Worm (Caenorhabditis elegans): ENCODE measurements around the gene bus-8B.
A peak's percentile ranks its signal among the peaks of the same experiment; 100 is the strongest.

Gene bus-8B

DNA sequence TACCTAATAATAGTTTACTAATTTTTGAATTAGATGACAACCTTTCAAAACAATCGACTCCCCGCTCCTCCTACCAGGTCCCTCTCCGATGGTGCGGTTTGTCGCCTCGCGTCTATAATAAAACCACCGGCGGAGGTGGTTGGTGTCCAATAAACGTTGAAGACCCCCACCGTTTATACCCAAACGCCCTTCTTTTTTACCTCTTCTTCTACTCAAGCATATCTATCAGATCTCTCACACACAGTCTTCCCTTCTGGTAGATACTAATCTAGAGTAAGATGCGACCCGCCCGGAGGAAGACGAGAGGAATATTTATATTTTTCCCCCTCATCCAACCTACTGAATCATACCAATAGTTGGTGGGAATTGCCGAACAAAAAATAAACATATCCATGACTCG, 14.3 kb upstream of the bus-8B start:
- no peak for TF ChIP-seq T22C8.4 (GFP tag; IDR thresholded peaks at IDR 0.05)
- no peak for TF ChIP-seq ztf-29 (GFP tag; IDR thresholded peaks at IDR 0.05)
- TF ChIP-seq med-1 (GFP tag; optimal IDR thresholded peaks at IDR 0.05; ENCODE audit: insufficient read depth): no peak
- no peak for TF ChIP-seq flt-1 (GFP tag; IDR thresholded peaks at IDR 0.05)
- no peak for TF ChIP-seq ref-1 (GFP tag; conservative IDR thresholded peaks at IDR 0.05)
- TF ChIP-seq cog-1 (tag; optimal IDR thresholded peaks at IDR 0.05): no peak
- TF ChIP-seq tab-1 (GFP tag; IDR thresholded peaks at IDR 0.05): no peak
- no peak for TF ChIP-seq klf-2 (GFP tag; conservative IDR thresholded peaks at IDR 0.05)
- TF ChIP-seq ztf-23 (GFP tag; IDR thresholded peaks at IDR 0.05): no peak

DNA sequence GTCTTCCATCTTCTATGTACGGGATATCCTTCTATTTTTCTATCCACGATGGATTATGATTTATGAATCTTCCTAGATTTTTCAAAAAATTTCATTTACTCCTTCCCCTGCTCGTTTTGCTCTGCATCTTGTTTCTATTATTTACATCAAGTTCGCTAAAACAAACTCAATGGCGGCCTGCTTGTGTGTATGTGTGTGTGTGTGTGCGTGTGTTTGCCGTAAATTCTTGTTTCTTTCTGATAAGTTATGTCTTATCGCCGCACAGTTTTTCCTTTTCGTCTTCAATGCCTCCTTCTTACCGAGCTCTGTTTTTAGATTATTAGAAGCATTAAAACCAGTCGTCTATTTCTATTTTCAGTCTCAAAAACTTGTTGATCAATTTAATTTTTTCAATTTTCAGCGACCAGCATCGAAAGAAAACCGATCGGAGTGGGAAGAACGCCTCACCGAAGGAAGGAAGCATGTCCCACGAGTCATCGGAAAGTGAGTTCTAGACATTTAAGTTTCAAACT, 13.8 kb upstream of the bus-8B start, which contains the start of gene dlg-1:
Gene dlg-1, plus strand, starts transcription at position 401 of the 512 bp plus-strand sequence.
- TF ChIP-seq T22C8.4 (GFP tag; IDR thresholded peaks at IDR 0.05) (no peak), ztf-29 (GFP tag; IDR thresholded peaks at IDR 0.05) (no peak), ref-1 (GFP tag; conservative IDR thresholded peaks at IDR 0.05) (no peak), tab-1 (GFP tag; IDR thresholded peaks at IDR 0.05) (no peak), med-1 (GFP tag; optimal IDR thresholded peaks at IDR 0.05; ENCODE audit: insufficient read depth) (no peak), cog-1 (tag; optimal IDR thresholded peaks at IDR 0.05) (no peak), ztf-23 (GFP tag; IDR thresholded peaks at IDR 0.05) (no peak), flt-1 (GFP tag; IDR thresholded peaks at IDR 0.05) (no peak), klf-2 (GFP tag; conservative IDR thresholded peaks at IDR 0.05) (no peak)

DNA sequence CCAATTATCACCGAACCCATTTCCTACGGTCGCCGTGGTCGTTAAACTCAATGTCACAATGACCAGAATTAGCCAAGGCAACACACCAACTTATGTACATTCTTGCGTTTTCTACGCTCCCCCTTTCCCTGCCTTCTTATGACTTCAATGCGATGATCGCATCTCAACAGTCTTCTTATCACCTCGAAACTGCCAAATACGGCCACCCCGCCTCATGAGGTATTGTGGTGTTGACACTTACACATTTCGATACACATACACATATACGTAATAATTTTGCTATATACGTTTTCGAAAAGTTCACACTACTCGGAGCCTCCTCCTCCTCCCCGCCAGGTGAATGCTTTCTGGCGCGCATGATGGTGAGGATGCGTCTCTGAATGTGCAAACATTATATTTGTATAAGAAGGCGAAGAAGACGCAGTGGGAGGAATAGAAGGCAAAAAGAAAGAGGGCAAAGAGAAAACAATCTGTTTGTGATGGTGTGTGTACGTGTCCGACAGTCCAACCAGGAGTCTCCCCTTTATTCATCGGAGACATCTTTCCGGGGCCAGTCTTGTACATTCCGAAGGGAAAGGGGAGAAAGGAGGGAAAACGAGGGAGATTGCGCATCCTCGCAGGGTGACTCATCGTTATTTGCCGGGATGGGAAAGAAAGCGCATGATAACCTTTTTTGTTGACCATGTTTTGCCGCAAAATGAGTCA, 13.1 kb upstream of the bus-8B start:
- TF ChIP-seq ref-1 (GFP tag; conservative IDR thresholded peaks at IDR 0.05): no peak
- no peak for TF ChIP-seq ztf-29 (GFP tag; IDR thresholded peaks at IDR 0.05)
- TF ChIP-seq cog-1 (tag; optimal IDR thresholded peaks at IDR 0.05): peak; percentile 67
- TF ChIP-seq klf-2 (GFP tag; conservative IDR thresholded peaks at IDR 0.05): no peak
- 0 out of 2 replicates have a peak, but pooled peaks have one; percentile 35 for TF ChIP-seq ztf-23 (GFP tag; IDR thresholded peaks at IDR 0.05)
- no peak for TF ChIP-seq flt-1 (GFP tag; IDR thresholded peaks at IDR 0.05)
- no peak for TF ChIP-seq T22C8.4 (GFP tag; IDR thresholded peaks at IDR 0.05)
- no peak for TF ChIP-seq med-1 (GFP tag; optimal IDR thresholded peaks at IDR 0.05; ENCODE audit: insufficient read depth)
- TF ChIP-seq tab-1 (GFP tag; IDR thresholded peaks at IDR 0.05): 0 out of 2 replicates have a peak, but pooled peaks have one; percentile 53

DNA sequence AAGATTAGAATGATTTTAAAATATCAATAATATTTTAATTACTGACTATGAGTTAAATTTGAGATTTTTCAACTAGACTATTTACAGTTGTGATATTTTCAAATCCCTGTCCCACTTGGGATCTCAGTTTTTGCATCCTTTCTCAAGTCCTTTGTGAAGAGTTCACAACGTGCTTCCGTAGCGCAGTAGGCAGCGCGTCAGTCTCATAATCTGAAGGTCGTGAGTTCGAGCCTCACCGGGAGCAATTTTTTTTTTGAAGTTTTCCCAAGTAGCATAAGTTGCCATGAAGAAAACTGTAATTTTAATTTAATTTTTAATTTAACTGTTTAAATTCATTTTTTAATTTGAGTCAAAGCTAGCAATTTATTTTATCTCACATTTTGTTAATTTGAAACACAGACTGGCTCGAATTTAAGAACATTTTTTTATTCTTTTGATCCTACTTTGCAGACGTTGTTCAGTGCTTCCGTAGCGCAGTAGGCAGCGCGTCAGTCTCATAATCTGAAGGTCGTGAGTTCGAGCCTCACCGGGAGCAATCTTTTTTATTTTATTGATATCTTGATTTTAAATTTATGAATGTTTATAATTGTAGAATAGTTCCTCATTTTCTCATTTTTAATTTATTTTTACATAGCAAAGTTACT, 7.7 kb upstream of the bus-8B start:
- TF ChIP-seq T22C8.4 (GFP tag; IDR thresholded peaks at IDR 0.05) (peak; percentile 60; the same call in 1 of the 2 replicates), med-1 (GFP tag; optimal IDR thresholded peaks at IDR 0.05; ENCODE audit: insufficient read depth) (no peak), flt-1 (GFP tag; IDR thresholded peaks at IDR 0.05) (peak; percentile 51), ztf-23 (GFP tag; IDR thresholded peaks at IDR 0.05) (no peak), klf-2 (GFP tag; conservative IDR thresholded peaks at IDR 0.05) (no peak)

DNA sequence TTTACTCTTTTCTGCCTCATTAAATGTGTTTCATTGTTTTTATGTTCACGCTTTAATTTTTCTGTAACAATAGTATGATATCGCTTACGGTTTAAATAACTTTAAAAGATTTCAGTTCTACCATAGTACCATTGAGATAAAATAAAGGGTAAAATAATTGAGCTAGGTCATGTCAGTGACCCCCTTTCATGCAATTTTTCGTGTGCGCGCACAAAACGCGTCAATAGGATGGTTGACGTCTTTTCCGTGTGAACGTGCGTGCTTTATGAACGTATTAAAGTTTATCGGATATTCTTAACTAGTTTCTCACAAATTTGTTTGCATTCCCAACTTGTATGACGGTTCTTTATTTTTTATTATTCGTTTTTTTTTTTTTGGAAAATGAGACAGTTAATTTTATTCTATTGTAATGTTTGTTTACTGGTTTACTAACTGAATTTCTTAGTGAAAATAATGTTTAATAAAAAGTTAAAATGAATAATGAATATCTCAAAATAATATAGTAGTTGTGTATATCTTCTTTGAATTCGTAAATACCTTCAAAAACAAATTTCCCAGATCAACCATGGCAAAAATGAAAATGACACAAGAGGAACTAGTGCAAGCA, 7.1 kb upstream of the bus-8B start, which contains the start of gene C25F6.1:
Gene C25F6.1, plus strand, starts transcription at position 557 of the 607 bp plus-strand sequence.
- TF ChIP-seq ztf-29 (GFP tag; IDR thresholded peaks at IDR 0.05): no peak
- no peak for TF ChIP-seq ztf-23 (GFP tag; IDR thresholded peaks at IDR 0.05)
- TF ChIP-seq cog-1 (tag; optimal IDR thresholded peaks at IDR 0.05): no peak
- TF ChIP-seq T22C8.4 (GFP tag; IDR thresholded peaks at IDR 0.05): no peak
- TF ChIP-seq klf-2 (GFP tag; conservative IDR thresholded peaks at IDR 0.05): no peak
- no peak for TF ChIP-seq ref-1 (GFP tag; conservative IDR thresholded peaks at IDR 0.05)
- no peak for TF ChIP-seq tab-1 (GFP tag; IDR thresholded peaks at IDR 0.05)
- TF ChIP-seq med-1 (GFP tag; optimal IDR thresholded peaks at IDR 0.05; ENCODE audit: insufficient read depth): no peak
- TF ChIP-seq flt-1 (GFP tag; IDR thresholded peaks at IDR 0.05): no peak

DNA sequence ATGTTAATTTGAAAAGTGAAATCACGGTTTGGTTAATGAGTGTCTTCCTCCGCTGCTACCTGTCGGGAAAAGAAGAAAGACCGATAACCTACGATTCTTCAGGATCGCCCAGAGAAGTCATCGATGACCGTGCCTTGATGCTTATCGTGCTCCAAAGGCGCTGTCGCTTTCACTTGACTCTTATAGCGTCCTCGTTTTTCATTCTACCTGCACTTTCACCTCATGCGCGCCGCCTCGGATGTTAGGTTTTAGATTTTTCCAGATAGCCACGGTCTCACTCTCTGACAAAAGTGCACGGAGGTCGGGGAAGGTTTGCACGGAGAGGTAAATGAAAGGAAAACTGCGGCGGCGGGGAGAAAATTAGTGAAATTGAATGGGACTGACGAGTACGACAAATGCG, 4.3 kb upstream of the bus-8B start:
- TF ChIP-seq ztf-29 (GFP tag; IDR thresholded peaks at IDR 0.05) (no peak), ref-1 (GFP tag; conservative IDR thresholded peaks at IDR 0.05) (no peak), klf-2 (GFP tag; conservative IDR thresholded peaks at IDR 0.05) (no peak), cog-1 (tag; optimal IDR thresholded peaks at IDR 0.05) (no peak), med-1 (GFP tag; optimal IDR thresholded peaks at IDR 0.05; ENCODE audit: insufficient read depth) (no peak), ztf-23 (GFP tag; IDR thresholded peaks at IDR 0.05) (no peak), tab-1 (GFP tag; IDR thresholded peaks at IDR 0.05) (no peak), T22C8.4 (GFP tag; IDR thresholded peaks at IDR 0.05) (no peak), flt-1 (GFP tag; IDR thresholded peaks at IDR 0.05) (no peak)

DNA sequence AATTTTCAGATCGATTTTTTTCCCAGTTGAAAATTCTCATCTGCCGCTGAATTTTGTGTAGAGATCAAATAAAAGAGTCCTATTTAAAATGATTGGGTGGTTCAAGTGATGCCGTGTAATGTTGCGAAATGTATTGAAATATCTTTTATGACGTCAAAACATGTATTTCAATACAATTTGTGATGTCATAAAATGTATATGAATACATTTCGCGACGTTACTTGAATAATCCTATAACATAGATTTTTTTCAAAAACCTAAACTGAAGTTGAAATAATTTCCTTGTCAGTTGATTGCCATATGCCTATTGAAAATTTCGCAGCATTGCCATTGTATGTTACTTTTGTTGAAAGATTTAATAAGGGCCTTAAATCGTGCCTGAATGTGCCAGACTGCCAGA, 3.6 kb upstream of the bus-8B start, which contains the start of gene F55D1.1:
Gene F55D1.1, plus strand, starts transcription at position 301 of the 400 bp plus-strand sequence.
- TF ChIP-seq cog-1 (tag; optimal IDR thresholded peaks at IDR 0.05) (no peak), med-1 (GFP tag; optimal IDR thresholded peaks at IDR 0.05; ENCODE audit: insufficient read depth) (no peak), ztf-23 (GFP tag; IDR thresholded peaks at IDR 0.05) (no peak), klf-2 (GFP tag; conservative IDR thresholded peaks at IDR 0.05) (no peak), flt-1 (GFP tag; IDR thresholded peaks at IDR 0.05) (no peak), ref-1 (GFP tag; conservative IDR thresholded peaks at IDR 0.05) (no peak), T22C8.4 (GFP tag; IDR thresholded peaks at IDR 0.05) (no peak), tab-1 (GFP tag; IDR thresholded peaks at IDR 0.05) (no peak), ztf-29 (GFP tag; IDR thresholded peaks at IDR 0.05) (no peak)

DNA sequence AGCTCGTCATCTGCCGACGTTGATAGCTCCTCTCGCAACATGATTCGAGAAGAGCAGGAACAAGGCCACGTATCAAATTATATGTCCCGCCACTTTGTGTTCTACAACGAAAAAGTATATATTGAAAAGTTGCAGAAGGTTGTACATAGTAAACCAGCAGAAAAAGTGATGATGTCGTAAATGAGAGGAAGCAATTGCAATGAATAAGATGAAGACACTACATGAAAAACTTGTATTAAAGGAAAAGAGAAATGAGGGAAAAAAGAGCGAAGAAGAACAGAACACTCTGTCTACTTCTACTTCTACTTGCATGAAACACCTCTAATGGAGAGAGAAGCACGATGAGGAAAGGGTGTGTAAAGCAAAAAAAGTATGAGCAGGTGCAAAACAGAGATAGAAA, 12.0 kb downstream of the bus-8B start, which contains the start of gene T23F2.2:
Gene T23F2.2, minus strand, starts transcription at position 101 of the 400 bp plus-strand sequence.
- TF ChIP-seq med-1 (GFP tag; optimal IDR thresholded peaks at IDR 0.05; ENCODE audit: insufficient read depth) (no peak), ztf-23 (GFP tag; IDR thresholded peaks at IDR 0.05) (no peak), tab-1 (GFP tag; IDR thresholded peaks at IDR 0.05) (no peak), flt-1 (GFP tag; IDR thresholded peaks at IDR 0.05) (no peak), klf-2 (GFP tag; conservative IDR thresholded peaks at IDR 0.05) (no peak), cog-1 (tag; optimal IDR thresholded peaks at IDR 0.05) (no peak), ref-1 (GFP tag; conservative IDR thresholded peaks at IDR 0.05) (no peak)
